Worm (Caenorhabditis elegans): Measurements from ENCODE around the gene cdh-8.

Gene cdh-8

DNA sequence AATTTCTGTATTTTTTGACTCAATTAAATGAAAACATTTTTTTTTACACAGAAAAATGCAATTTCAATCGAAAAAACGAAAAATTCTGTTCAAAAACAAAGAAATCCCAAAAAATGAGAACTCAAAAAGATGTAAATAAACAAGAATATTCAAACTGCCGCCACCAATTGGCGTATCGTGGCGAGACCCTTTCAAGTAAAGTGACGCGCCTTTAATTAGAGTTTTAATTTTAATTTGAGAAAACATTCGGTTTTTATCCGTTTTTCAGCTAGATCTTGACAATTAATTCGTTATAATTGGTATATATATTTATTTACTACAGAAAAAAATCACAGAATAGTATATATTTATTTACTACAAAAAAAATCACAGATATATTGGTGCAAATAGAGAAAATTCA is 40.0 kb downstream of the cdh-8 start (continued):
- TF ChIP-seq ceh-27 (GFP tag; optimal IDR thresholded peaks at IDR 0.05) (no peak), sptf-2 (GFP tag; optimal IDR thresholded peaks at IDR 0.05) (no peak), madf-6 (GFP tag; IDR thresholded peaks at IDR 0.05) (peak; percentile 67), K11D2.4 (GFP tag; IDR thresholded peaks at IDR 0.05) (no peak), snpc-4 (GFP tag; optimal IDR thresholded peaks at IDR 0.05) (peak; percentile 2), snpc-4 (tag; optimal IDR thresholded peaks at IDR 0.05) (peak in 1 of 4 experiments; percentile 17), bed-2 (GFP tag; IDR thresholded peaks at IDR 0.05) (no peak), Y56A3A.18 (GFP tag; IDR thresholded peaks at IDR 0.05) (no peak), tbx-9 (tag; optimal IDR thresholded peaks at IDR 0.05; ENCODE audit: borderline replicate concordance) (no peak), ekl-4 (GFP tag; IDR thresholded peaks at IDR 0.05) (no peak), lin-35 (GFP tag; optimal IDR thresholded peaks at IDR 0.05) (no peak), madf-8 (GFP tag; conservative IDR thresholded peaks at IDR 0.05) (no peak; the same call in 1 of the 2 replicates), rcor-1 (GFP tag; IDR thresholded peaks at IDR 0.05) (no peak), ceh-40 (GFP tag; IDR thresholded peaks at IDR 0.05) (no peak), cebp-2 (GFP tag; IDR thresholded peaks at IDR 0.05) (no peak), lin-40 (tag; optimal IDR thresholded peaks at IDR 0.05) (no peak), sdz-38 (tag; optimal IDR thresholded peaks at IDR 0.05) (no peak), ztf-26 (tag; optimal IDR thresholded peaks at IDR 0.05) (no peak), nfyb-1 (GFP tag; IDR thresholded peaks at IDR 0.05) (no peak), ztf-6 (GFP tag; IDR thresholded peaks at IDR 0.05) (no peak), dpl-1 (GFP tag; optimal IDR thresholded peaks at IDR 0.05) (peak; percentile 53), chd-7 (tag; optimal IDR thresholded peaks at IDR 0.05) (no peak), ets-4 (GFP tag; optimal IDR thresholded peaks at IDR 0.05) (no peak), unc-62 (GFP tag; optimal IDR thresholded peaks at IDR 0.05) (no peak), snpc-1.1 (tag; optimal IDR thresholded peaks at IDR 0.05; ENCODE audit: insufficient read depth) (no peak), egl-18 (GFP tag; IDR thresholded peaks at IDR 0.05) (no peak), ztf-22 (GFP tag; optimal IDR thresholded peaks at IDR 0.05) (no peak), let-607 (tag; optimal IDR thresholded peaks at IDR 0.05) (no peak), F10E7.11 (tag; optimal IDR thresholded peaks at IDR 0.05) (no peak), T26A5.8 (tag; optimal IDR thresholded peaks at IDR 0.05) (no peak), F57C9.4 (tag; optimal IDR thresholded peaks at IDR 0.05) (no peak), ama-1 (optimal IDR thresholded peaks at IDR 0.05) (no peak), ama-1 (GFP tag; optimal IDR thresholded peaks at IDR 0.05) (no peak), nfya-2 (GFP tag; IDR thresholded peaks at IDR 0.05) (no peak), nhr-179 (tag; optimal IDR thresholded peaks at IDR 0.05) (no peak), efl-1 (GFP tag; optimal IDR thresholded peaks at IDR 0.05) (peak; percentile 91), pha-4 (tag; optimal IDR thresholded peaks at IDR 0.05) (no peak), D2030.7 (GFP tag; IDR thresholded peaks at IDR 0.05) (peak; percentile 84), ZK185.1 (tag; optimal IDR thresholded peaks at IDR 0.05; ENCODE audit: poor library complexity, severe bottlenecking) (no peak), fkh-3 (tag; optimal IDR thresholded peaks at IDR 0.05) (no peak), tlf-1 (GFP tag; optimal IDR thresholded peaks at IDR 0.05) (no peak), ceh-100 (GFP tag; IDR thresholded peaks at IDR 0.05) (no peak), attf-6 (GFP tag; IDR thresholded peaks at IDR 0.05) (no peak), cebp-1 (GFP tag; IDR thresholded peaks at IDR 0.05) (no peak), cebp-1 (tag; optimal IDR thresholded peaks at IDR 0.05) (no peak), egl-44 (GFP tag; IDR thresholded peaks at IDR 0.05) (no peak), hlh-26 (GFP tag; conservative IDR thresholded peaks at IDR 0.05) (no peak), mxl-1 (tag; optimal IDR thresholded peaks at IDR 0.05) (no peak), nhr-120 (GFP tag; IDR thresholded peaks at IDR 0.05) (no peak), tbp1 (GFP tag; optimal IDR thresholded peaks at IDR 0.05) (no peak), akir-1 (GFP tag; optimal IDR thresholded peaks at IDR 0.05) (no peak)

All from whole organism, young adult.